Fruit fly (Drosophila melanogaster) Kc167 (cell line): Measurements from ENCODE around the gene indra.

Experiments
- Myc ChIP-seq: fragments of >200 bp; optimal IDR thresholded peaks from 2 replicates; lab custom pipeline; 2017; ENCODE audit warnings: missing external identifiers
- h ChIP-seq: fragments of >200 bp; optimal IDR thresholded peaks from 3 replicates; lab custom pipeline; 2018; ENCODE audit warnings: missing external identifiers
- insv ChIP-seq: fragments of >200 bp; optimal IDR thresholded peaks from 3 replicates; lab custom pipeline; 2018; ENCODE audit warnings: missing external identifiers
- psq ChIP-seq: fragments of >200 bp; optimal IDR thresholded peaks from 2 replicates; lab custom pipeline; 2017; ENCODE audit warnings: missing external identifiers

- TF ChIP-seq psq (no peak), insv (lab: Kevin White, UChicago) (no peak), Myc (lab: Kevin White, UChicago) (no peak), h (no peak)
Measured at dm6 chr3L:1342133-1342580, at the start of gene indra.
